Worm (Caenorhabditis elegans): ENCODE results near the gene slc-28.1.

Gene slc-28.1

ce11 chrV:3480346-3480745, 16.7 kb downstream of the slc-28.1 start, which contains the start of gene srbc-30:
Gene srbc-30, minus strand, starts transcription at chrV:3480446.
- TF ChIP-seq mes-2 (tag; optimal IDR thresholded peaks at IDR 0.05; ENCODE audit: poor library complexity, severe bottlenecking) = no peak
- TF ChIP-seq cey-2 (tag; optimal IDR thresholded peaks at IDR 0.05; ENCODE audit: borderline replicate concordance, insufficient read depth) = no peak
- no peak for TF ChIP-seq snpc-1.2 (GFP tag; IDR thresholded peaks at IDR 0.05)
- TF ChIP-seq hmg-1.1 (GFP tag; IDR thresholded peaks at IDR 0.05) = no peak
- TF ChIP-seq madf-5 (GFP tag; IDR thresholded peaks at IDR 0.05) = no peak
- no peak for TF ChIP-seq unc-39 (tag; optimal IDR thresholded peaks at IDR 0.05)
- no peak for TF ChIP-seq F49E8.2 (tag; optimal IDR thresholded peaks at IDR 0.05; ENCODE audit: borderline replicate concordance)
- no peak for TF ChIP-seq dve-1 (tag; optimal IDR thresholded peaks at IDR 0.05; ENCODE audit: insufficient read depth)
- TF ChIP-seq egl-43 (GFP tag; IDR thresholded peaks at IDR 0.05) = no peak
- no peak for TF ChIP-seq lin-15B (tag; optimal IDR thresholded peaks at IDR 0.05)

ce11 chrV:3482550-3483002, 19.0 kb downstream of the slc-28.1 start, which contains the start of gene lys-7:
Gene lys-7, minus strand, starts transcription at chrV:3482600.
- TF ChIP-seq set-16 (GFP tag; IDR thresholded peaks at IDR 0.05) (no peak), skn-1 (tag; optimal IDR thresholded peaks at IDR 0.05) (no peak), sdz-12 (GFP tag; optimal IDR thresholded peaks at IDR 0.05) (no peak), nhr-111 (GFP tag; optimal IDR thresholded peaks at IDR 0.05) (no peak), daf-16 (GFP tag; optimal IDR thresholded peaks at IDR 0.05) (no peak), daf-16 (tag; optimal IDR thresholded peaks at IDR 0.05) (peak; percentile 96), daf-12 (tag; optimal IDR thresholded peaks at IDR 0.05) (no peak), zag-1 (tag; optimal IDR thresholded peaks at IDR 0.05) (no peak)

ce11 chrV:3484702-3485101, 21.1 kb downstream of the slc-28.1 start, which contains the start of gene srbc-33:
Gene srbc-33, minus strand, starts transcription at chrV:3484802.
- TF ChIP-seq F37D6.2 (tag; optimal IDR thresholded peaks at IDR 0.05) (no peak), aha-1 (tag) (peak; percentile 3)

- TF ChIP-seq unc-39 (tag; optimal IDR thresholded peaks at IDR 0.05) (no peak), dpl-1 (GFP tag; optimal IDR thresholded peaks at IDR 0.05) (no peak), nhr-6 (tag; optimal IDR thresholded peaks at IDR 0.05) (no peak), spr-1 (tag; optimal IDR thresholded peaks at IDR 0.05) (no peak), ama-1 (optimal IDR thresholded peaks at IDR 0.05) (no peak), aha-1 (tag) (no peak), ceh-20 (GFP tag; IDR thresholded peaks at IDR 0.05) (no peak), nhr-11 (tag; optimal IDR thresholded peaks at IDR 0.05) (no peak), egl-27 (tag; optimal IDR thresholded peaks at IDR 0.05) (no peak), ceh-62 (tag; optimal IDR thresholded peaks at IDR 0.05) (no peak), ZK337.2 (GFP tag; IDR thresholded peaks at IDR 0.05) (no peak)
These were observed 23.2 kb downstream of the slc-28.1 start, which contains the start of gene srbc-32 for ce11 chrV:3486857-3487256. Gene srbc-32, minus strand, starts transcription at chrV:3486957.

- TF ChIP-seq unc-62 (GFP tag; optimal IDR thresholded peaks at IDR 0.05 in 1 of 2) = peak in 1 of 2 experiments; percentile 44
- TF ChIP-seq unc-62 (tag; optimal IDR thresholded peaks at IDR 0.05) = no peak
- TF ChIP-seq sdz-12 (GFP tag; optimal IDR thresholded peaks at IDR 0.05) = no peak
- no peak for TF ChIP-seq ceh-28 (tag; optimal IDR thresholded peaks at IDR 0.05)
- TF ChIP-seq nhr-6 (tag; optimal IDR thresholded peaks at IDR 0.05) = no peak
- TF ChIP-seq aha-1 (tag) = no peak
These were observed 26.8 kb downstream of the slc-28.1 start, which contains the start of gene srbc-36 for ce11 chrV:3490435-3490834. Gene srbc-36, minus strand, starts transcription at chrV:3490535.

- no peak for TF ChIP-seq F44E2.7 (GFP tag; IDR thresholded peaks at IDR 0.05)
- TF ChIP-seq gei-8 (GFP tag; optimal IDR thresholded peaks at IDR 0.05) = no peak
- TF ChIP-seq ceh-44 (GFP tag; IDR thresholded peaks at IDR 0.05) = no peak
- no peak for TF ChIP-seq hmg-1.1 (GFP tag; IDR thresholded peaks at IDR 0.05)
- TF ChIP-seq dpl-1 (GFP tag; optimal IDR thresholded peaks at IDR 0.05) = no peak
- no peak for TF ChIP-seq ceh-20 (GFP tag; IDR thresholded peaks at IDR 0.05)
- TF ChIP-seq F37D6.2 (tag; optimal IDR thresholded peaks at IDR 0.05) = no peak
These were observed 33.3 kb downstream of the slc-28.1 start, which contains the start of gene C07G3.15 for ce11 chrV:3496880-3497279. Gene C07G3.15, minus strand, starts transcription at chrV:3496980.
